Comparison of ENCODE assay signal across 2 fruit fly cellular contexts in genomic region chr2L:2375655-2376417, dm6.
TF ChIP-seq lines count a peak whose summit lies in the region.

Atxn7 (plus strand) TSS chr2L:2375841.

TF ChIP-seq in whole organism, embryonic, 481 proteins besides CTCF, POLR2A, EP300 and RAD21 (continued from another document and continues in another):
- TF ChIP-seq CG12769 (tag; optimal IDR thresholded peaks at IDR 0.05; lab: Kevin White, UChicago) (peak; percentile 28), sima (GFP tag; optimal IDR thresholded peaks at IDR 0.05; lab: Kevin White, UChicago) (no peak), disco-r (GFP tag; optimal IDR thresholded peaks at IDR 0.05; lab: Kevin White, UChicago) (peak; percentile 33), Xbp1 (GFP tag; optimal IDR thresholded peaks at IDR 0.05; lab: Kevin White, UChicago) (peak; percentile 45), CG9817 (tag; optimal IDR thresholded peaks at IDR 0.05; lab: Kevin White, UChicago) (peak; percentile 65), Nf-YB (GFP tag; optimal IDR thresholded peaks at IDR 0.05; lab: Kevin White, UChicago) (peak; percentile 42), Lhr (GFP tag; optimal IDR thresholded peaks at IDR 0.05; lab: Kevin White, UChicago) (peak; percentile 69), jing (GFP tag; optimal IDR thresholded peaks at IDR 0.05; lab: Kevin White, UChicago) (no peak), klu (GFP tag; IDR thresholded peaks at IDR 0.05; lab: Robert Waterston, UW) (0 out of 2 replicates have a peak, but pooled peaks have one; percentile 52), CG2116 (GFP tag; optimal IDR thresholded peaks at IDR 0.05; lab: Kevin White, UChicago) (peak; percentile 93), lmd (GFP tag; IDR thresholded peaks at IDR 0.05; lab: Robert Waterston, UW) (peak; percentile 19; the same call in 1 of the 2 replicates), CG31224 (GFP tag; IDR thresholded peaks at IDR 0.05; lab: Robert Waterston, UW) (no peak; the same call in 1 of the 2 replicates), salm (tag; optimal IDR thresholded peaks at IDR 0.05; lab: Kevin White, UChicago) (peak; percentile 76), CG14441 (GFP tag; IDR thresholded peaks at IDR 0.05; lab: Robert Waterston, UW) (peak; percentile 63), CG2712 (tag; optimal IDR thresholded peaks at IDR 0.05; lab: Kevin White, UChicago) (peak; percentile 55), hb (GFP tag; IDR thresholded peaks at IDR 0.05; lab: Robert Waterston, UW; ENCODE audit: partially characterized antibody) (peak; percentile 87), CG16815 (GFP tag; optimal IDR thresholded peaks at IDR 0.05; lab: Kevin White, UChicago) (no peak), dati (GFP tag; IDR thresholded peaks at IDR 0.05; lab: Robert Waterston, UW) (no peak), pita (GFP tag; optimal IDR thresholded peaks at IDR 0.05; lab: Kevin White, UChicago) (no peak), ap (GFP tag; IDR thresholded peaks at IDR 0.05; lab: Robert Waterston, UW) (peak; percentile 61), row (GFP tag; IDR thresholded peaks at IDR 0.05; lab: Robert Waterston, UW) (peak; percentile 62), ro (GFP tag; IDR thresholded peaks at IDR 0.05; lab: Robert Waterston, UW) (no peak), CG4282 (GFP tag; optimal IDR thresholded peaks at IDR 0.05; lab: Kevin White, UChicago) (peak; percentile 42), bbx (GFP tag; IDR thresholded peaks at IDR 0.05; lab: Robert Waterston, UW; ENCODE audit: partially characterized antibody) (peak; percentile 99), cwo (GFP tag; optimal IDR thresholded peaks at IDR 0.05; lab: Kevin White, UChicago) (no peak), hkb (optimal IDR thresholded peaks at IDR 0.05; lab: Kevin White, UChicago) (no peak), hkb (GFP tag; IDR thresholded peaks at IDR 0.05; lab: Robert Waterston, UW) (peak; percentile 68), CG18764 (GFP tag; optimal IDR thresholded peaks at IDR 0.05; lab: Kevin White, UChicago) (no peak), CG3847 (GFP tag; IDR thresholded peaks at IDR 0.05; lab: Robert Waterston, UW) (peak; percentile 36; the same call in 1 of the 2 replicates), ara (GFP tag; IDR thresholded peaks at IDR 0.05; lab: Robert Waterston, UW) (peak; percentile 61), CG11398 (GFP tag; optimal IDR thresholded peaks at IDR 0.05; lab: Kevin White, UChicago) (peak; percentile 3), CG11696 (GFP tag; IDR thresholded peaks at IDR 0.05; lab: Robert Waterston, UW) (no peak), CG1529 (GFP tag; optimal IDR thresholded peaks at IDR 0.05; lab: Kevin White, UChicago) (peak; percentile 65), Hey (tag; optimal IDR thresholded peaks at IDR 0.05; lab: Kevin White, UChicago) (peak; percentile 47), CG8944 (GFP tag; optimal IDR thresholded peaks at IDR 0.05; lab: Kevin White, UChicago) (peak; percentile 29), mam (GFP tag; optimal IDR thresholded peaks at IDR 0.05; lab: Kevin White, UChicago) (peak; percentile 15), CG1602 (GFP tag; optimal IDR thresholded peaks at IDR 0.05; lab: Kevin White, UChicago) (peak; percentile 20), CG11560 (tag; IDR thresholded peaks at IDR 0.05; lab: Robert Waterston, UW) (peak; percentile 22; the same call in 1 of the 3 replicates), kah (GFP tag; optimal IDR thresholded peaks at IDR 0.05; lab: Kevin White, UChicago) (peak; percentile 90), CG17612 (GFP tag; IDR thresholded peaks at IDR 0.05; lab: Robert Waterston, UW) (no peak; the same call in 1 of the 2 replicates), croc (GFP tag; conservative IDR thresholded peaks at IDR 0.05; lab: Robert Waterston, UW) (no peak), CG18476 (GFP tag; optimal IDR thresholded peaks at IDR 0.05; lab: Kevin White, UChicago) (no peak), Nf-YC (tag; optimal IDR thresholded peaks at IDR 0.05; lab: Kevin White, UChicago) (peak; percentile 42), CG32772 (GFP tag; IDR thresholded peaks at IDR 0.05; lab: Robert Waterston, UW) (peak; percentile 30; the same call in 1 of the 2 replicates), CG13894 (tag; optimal IDR thresholded peaks at IDR 0.05; lab: Kevin White, UChicago) (peak; percentile 36), vnd (GFP tag; IDR thresholded peaks at IDR 0.05; lab: Robert Waterston, UW; ENCODE audit: partially characterized antibody) (peak; percentile 83), Bgb (GFP tag; IDR thresholded peaks at IDR 0.05; lab: Robert Waterston, UW; ENCODE audit: partially characterized antibody) (peak; percentile 98), CG12071 (GFP tag; optimal IDR thresholded peaks at IDR 0.05; lab: Kevin White, UChicago) (peak; percentile 62), dimm (GFP tag; IDR thresholded peaks at IDR 0.05; lab: Robert Waterston, UW) (no peak), CG9215 (GFP tag; IDR thresholded peaks at IDR 0.05; lab: Robert Waterston, UW) (no peak), CG34422 (GFP tag; IDR thresholded peaks at IDR 0.05; lab: Robert Waterston, UW) (peak; percentile 94), Kr (GFP tag; optimal IDR thresholded peaks at IDR 0.05; lab: Kevin White, UChicago) (no peak), cas (GFP tag; IDR thresholded peaks at IDR 0.05; lab: Robert Waterston, UW) (no peak), CG33557 (GFP tag; optimal IDR thresholded peaks at IDR 0.05; lab: Kevin White, UChicago) (peak; percentile 63), CG12942 (GFP tag; optimal IDR thresholded peaks at IDR 0.05; lab: Kevin White, UChicago) (peak; percentile 17), corto (GFP tag; optimal IDR thresholded peaks at IDR 0.05; lab: Kevin White, UChicago) (no peak), CHES-1-like (GFP tag; optimal IDR thresholded peaks at IDR 0.05; lab: Kevin White, UChicago) (peak; percentile 52), CG17802 (tag; optimal IDR thresholded peaks at IDR 0.05; lab: Kevin White, UChicago) (peak; percentile 17), yki (optimal IDR thresholded peaks at IDR 0.05; lab: Kevin White, UChicago) (no peak), CG1647 (GFP tag; optimal IDR thresholded peaks at IDR 0.05; lab: Kevin White, UChicago) (peak; percentile 32), CG13287 (GFP tag; IDR thresholded peaks at IDR 0.05; lab: Robert Waterston, UW; ENCODE audit: partially characterized antibody) (peak; percentile 89), Aef1 (GFP tag; IDR thresholded peaks at IDR 0.05; lab: Robert Waterston, UW) (peak; percentile 80), grau (tag; optimal IDR thresholded peaks at IDR 0.05; lab: Kevin White, UChicago) (peak; percentile 70), otp (GFP tag; IDR thresholded peaks at IDR 0.05; lab: Robert Waterston, UW) (peak; percentile 75; the same call in 2 of the 3 replicates), dysf (GFP tag; IDR thresholded peaks at IDR 0.05; lab: Robert Waterston, UW) (peak; percentile 46; the same call in 2 of the 3 replicates)

TF ChIP-seq in whole organism, prepupa, 60 proteins besides CTCF, POLR2A, EP300 and RAD21 (continued from another document):
- TF ChIP-seq Met (GFP tag; optimal IDR thresholded peaks at IDR 0.05; lab: Kevin White, UChicago) (peak; percentile 77), CG6808 (GFP tag; optimal IDR thresholded peaks at IDR 0.05; lab: Kevin White, UChicago) (peak; percentile 30), CG9139 (GFP tag; optimal IDR thresholded peaks at IDR 0.05; lab: Kevin White, UChicago) (peak; percentile 20), OdsH (GFP tag; optimal IDR thresholded peaks at IDR 0.05; lab: Kevin White, UChicago) (peak; percentile 65), CG8632 (GFP tag; optimal IDR thresholded peaks at IDR 0.05; lab: Kevin White, UChicago) (peak; percentile 46), topi (GFP tag; optimal IDR thresholded peaks at IDR 0.05; lab: Kevin White, UChicago) (peak; percentile 76), CG11294 (GFP tag; IDR thresholded peaks at IDR 0.05; lab: Robert Waterston, UW) (no peak), CG1621 (tag; optimal IDR thresholded peaks at IDR 0.05; lab: Kevin White, UChicago) (peak; percentile 46), fd59A (GFP tag; optimal IDR thresholded peaks at IDR 0.05; lab: Kevin White, UChicago) (peak; percentile 40)
